Worm (Caenorhabditis elegans) whole organism, young adult: ENCODE measurements around the gene ufd-1.

Experiments
- B0035.1 ChIP-seq: sonication (generic microtip); optimal IDR thresholded peaks from 2 replicates; lab custom pipeline; 2016; ENCODE audit warnings: missing genetic modification characterization, mild to moderate bottlenecking, missing compliant biosample characterization, missing genotype, missing genetic modification reagents
- D2030.7 ChIP-seq: fragments of 200-800 bp; sonication (Bioruptor generic); IDR thresholded peaks from 2 replicates; pipeline ENCODE4 v1.3.6; 2022; ENCODE audit warnings: missing genetic modification reagents, missing genetic modification characterization, missing compliant biosample characterization
- F33H1.4 ChIP-seq: fragments of 200-800 bp; sonication (Bioruptor generic); IDR thresholded peaks from 2 replicates; pipeline ENCODE4 v1.3.6; 2022; ENCODE audit warnings: missing genetic modification reagents, missing genetic modification characterization, missing compliant biosample characterization
- F49E8.2 ChIP-seq: sonication (generic microtip); optimal IDR thresholded peaks from 3 replicates; lab custom pipeline; 2017; ENCODE audit warnings: missing genetic modification characterization, mild to moderate bottlenecking, missing compliant biosample characterization, antibody characterized with exemption, moderate library complexity; ENCODE audit not compliant: insufficient read depth
- F55B11.4 ChIP-seq: sonication (generic microtip); optimal IDR thresholded peaks from 2 replicates; lab custom pipeline; 2016; ENCODE audit warnings: missing compliant biosample characterization, missing genetic modification characterization, borderline replicate concordance; ENCODE audit not compliant: insufficient read depth
- K12H6.12 ChIP-seq: fragments of 200-800 bp; sonication (Bioruptor generic); optimal IDR thresholded peaks from 2 replicates; lab custom pipeline; 2018; ENCODE audit warnings: mild to moderate bottlenecking, missing genetic modification characterization, missing compliant biosample characterization
- T07F8.4 ChIP-seq: sonication (generic microtip); optimal IDR thresholded peaks from 2 replicates; lab custom pipeline; 2016; ENCODE audit warnings: mild to moderate bottlenecking, missing genetic modification characterization, moderate library complexity, missing compliant biosample characterization
- T26A5.8 ChIP-seq: sonication (generic microtip); optimal IDR thresholded peaks from 2 replicates; lab custom pipeline; 2016; ENCODE audit warnings: missing genetic modification characterization, missing compliant biosample characterization
- Y56A3A.18 ChIP-seq: fragments of 200-800 bp; sonication (Bioruptor generic); IDR thresholded peaks from 2 replicates; pipeline ENCODE4 v1.3.6; 2022; ENCODE audit warnings: missing genetic modification reagents, missing genetic modification characterization, missing compliant biosample characterization
- Y67H2A.10 ChIP-seq: fragments of 200-800 bp; sonication (Bioruptor generic); conservative IDR thresholded peaks from 2 replicates; pipeline ENCODE4 v1.3.6; 2022; ENCODE audit warnings: missing genetic modification reagents, missing genetic modification characterization, missing compliant biosample characterization
- Y95B8A.8 ChIP-seq: fragments of 200-800 bp; sonication (Bioruptor generic); IDR thresholded peaks from 2 replicates; pipeline ENCODE4 v1.3.6; 2022; ENCODE audit warnings: missing genetic modification reagents, missing genetic modification characterization, missing compliant biosample characterization
- attf-5 ChIP-seq: fragments of 200-800 bp; sonication (Bioruptor generic); optimal IDR thresholded peaks from 2 replicates; lab custom pipeline; 2018; ENCODE audit warnings: mild to moderate bottlenecking, missing genetic modification characterization, missing compliant biosample characterization
- bed-2 ChIP-seq: fragments of 200-800 bp; sonication (Bioruptor generic); IDR thresholded peaks from 2 replicates; pipeline ENCODE4 v1.3.6; 2022; ENCODE audit warnings: missing genetic modification reagents, missing genetic modification characterization, missing compliant biosample characterization
- ccch-3 ChIP-seq: fragments of 200-800 bp; sonication (Bioruptor generic); optimal IDR thresholded peaks from 2 replicates; lab custom pipeline; 2018; ENCODE audit warnings: mild to moderate bottlenecking, missing genetic modification characterization, missing compliant biosample characterization
- ceh-100 ChIP-seq: fragments of 200-800 bp; sonication (Bioruptor generic); IDR thresholded peaks from 2 replicates; pipeline ENCODE4 v1.3.6; 2022; ENCODE audit warnings: missing genetic modification reagents, missing genetic modification characterization, missing compliant biosample characterization
- ceh-27 ChIP-seq: fragments of 200-800 bp; sonication (Bioruptor generic); optimal IDR thresholded peaks from 2 replicates; lab custom pipeline; 2018; ENCODE audit warnings: mild to moderate bottlenecking, missing genetic modification characterization, moderate library complexity, missing compliant biosample characterization
- ceh-58 ChIP-seq: fragments of 200-800 bp; sonication (Bioruptor generic); IDR thresholded peaks from 2 replicates; pipeline ENCODE4 v1.3.6; 2022; ENCODE audit warnings: missing genetic modification characterization, missing compliant biosample characterization
- ceh-79 ChIP-seq: sonication (generic microtip); optimal IDR thresholded peaks from 2 replicates; lab custom pipeline; 2017; ENCODE audit warnings: mild to moderate bottlenecking, missing genetic modification characterization, missing compliant biosample characterization
- ceh-91 ChIP-seq: fragments of 200-800 bp; sonication (Bioruptor generic); IDR thresholded peaks from 2 replicates; pipeline ENCODE4 v1.3.6; 2022; ENCODE audit warnings: missing genetic modification reagents, missing genetic modification characterization, missing compliant biosample characterization
- chd-7 ChIP-seq: sonication (generic microtip); optimal IDR thresholded peaks from 2 replicates; lab custom pipeline; 2016; ENCODE audit warnings: mild to moderate bottlenecking, missing genetic modification characterization, moderate library complexity, missing compliant biosample characterization
- dox-1 ChIP-seq: fragments of 200-800 bp; sonication (Bioruptor generic); IDR thresholded peaks from 2 replicates; pipeline ENCODE4 v1.3.6; 2022; ENCODE audit warnings: missing genetic modification reagents, missing genetic modification characterization, missing compliant biosample characterization
- dpl-1 ChIP-seq: fragments of 150-350 bp; optimal IDR thresholded peaks from 2 replicates; lab custom pipeline; 2014; ENCODE audit warnings: missing biosample characterization, missing genetic modification reagents, missing genetic modification characterization
- efl-1 ChIP-seq: fragments of 150-350 bp; optimal IDR thresholded peaks from 2 replicates; lab custom pipeline; 2014; ENCODE audit warnings: missing biosample characterization, missing genetic modification reagents, missing genetic modification characterization
- egl-44 ChIP-seq: fragments of 200-800 bp; sonication (Bioruptor generic); IDR thresholded peaks from 2 replicates; pipeline ENCODE4 v1.3.6; 2022; ENCODE audit warnings: missing genetic modification reagents, missing genetic modification characterization, missing compliant biosample characterization
- egrh-3 ChIP-seq: fragments of 200-800 bp; sonication (Bioruptor generic); IDR thresholded peaks from 2 replicates; pipeline ENCODE4 v1.3.6; 2022; ENCODE audit warnings: missing genetic modification reagents, missing genetic modification characterization, missing compliant biosample characterization
- hlh-26 ChIP-seq: fragments of 200-800 bp; sonication (Bioruptor generic); conservative IDR thresholded peaks from 2 replicates; pipeline ENCODE4 v1.3.6; 2022; ENCODE audit warnings: missing genetic modification reagents, missing genetic modification characterization, missing compliant biosample characterization
- hmg-1.2 ChIP-seq: fragments of 200-800 bp; sonication (Bioruptor generic); IDR thresholded peaks from 2 replicates; pipeline ENCODE4 v1.3.6; 2022; ENCODE audit warnings: missing genetic modification reagents, missing genetic modification characterization, missing compliant biosample characterization
- hmg-20 ChIP-seq: fragments of 200-800 bp; sonication (Bioruptor generic); IDR thresholded peaks from 2 replicates; pipeline ENCODE4 v1.3.6; 2022; ENCODE audit warnings: missing genetic modification reagents, missing genetic modification characterization, missing compliant biosample characterization
- let-526 ChIP-seq: fragments of 200-800 bp; sonication (Bioruptor generic); IDR thresholded peaks from 2 replicates; pipeline ENCODE4 v1.3.6; 2022; ENCODE audit warnings: missing genetic modification reagents, missing genetic modification characterization, missing compliant biosample characterization
- lin-26 ChIP-seq: fragments of 200-800 bp; sonication (Bioruptor generic); IDR thresholded peaks from 2 replicates; pipeline ENCODE4 v1.3.6; 2022; ENCODE audit warnings: missing genetic modification reagents, missing genetic modification characterization, missing compliant biosample characterization
- lin-35 ChIP-seq, 3 experiments: fragments of 150-350 bp in 2 of 3; sonication (generic microtip) in 1 of 3; optimal IDR thresholded peaks; 2 replicates each; lab custom pipeline; 2014 to 2018; ENCODE audit warnings: missing biosample characterization in 3 of 3, missing genetic modification characterization in 3 of 3, missing genetic modification reagents in 3 of 3
- lsl-1 ChIP-seq: fragments of 200-800 bp; sonication (Bioruptor generic); optimal IDR thresholded peaks from 2 replicates; lab custom pipeline; 2018; ENCODE audit warnings: mild to moderate bottlenecking, missing genetic modification characterization, moderate library complexity, missing compliant biosample characterization
- lsy-27 ChIP-seq: sonication (generic microtip); optimal IDR thresholded peaks from 2 replicates; lab custom pipeline; 2017; ENCODE audit warnings: missing genetic modification characterization, mild to moderate bottlenecking, missing compliant biosample characterization, antibody characterized with exemption, missing genotype, borderline replicate concordance; ENCODE audit not compliant: insufficient read depth
- madf-6 ChIP-seq: fragments of 200-800 bp; sonication (Bioruptor generic); IDR thresholded peaks from 2 replicates; pipeline ENCODE4 v1.3.6; 2022; ENCODE audit warnings: missing genetic modification reagents, missing genetic modification characterization, missing compliant biosample characterization
- madf-8 ChIP-seq: fragments of 200-800 bp; sonication (Bioruptor generic); conservative IDR thresholded peaks from 2 replicates; pipeline ENCODE4 v1.3.6; 2022; ENCODE audit warnings: missing genetic modification reagents, missing genetic modification characterization, missing compliant biosample characterization
- mes-4 ChIP-seq: sonication (generic microtip); optimal IDR thresholded peaks from 2 replicates; lab custom pipeline; 2016; ENCODE audit warnings: missing genotype, missing genetic modification characterization, missing compliant biosample characterization
- mxl-1 ChIP-seq: sonication (generic microtip); optimal IDR thresholded peaks from 2 replicates; lab custom pipeline; 2016; ENCODE audit warnings: missing genetic modification characterization, missing compliant biosample characterization
- nhr-80 ChIP-seq: sonication (generic microtip); optimal IDR thresholded peaks from 2 replicates; lab custom pipeline; 2016; ENCODE audit warnings: missing genetic modification characterization, missing compliant biosample characterization
- pbrm-1 ChIP-seq: fragments of 200-800 bp; sonication (Bioruptor generic); IDR thresholded peaks from 2 replicates; pipeline ENCODE4 v1.3.6; 2022; ENCODE audit warnings: missing genetic modification reagents, missing genetic modification characterization, missing compliant biosample characterization
- repo-1 ChIP-seq: sonication (generic microtip); optimal IDR thresholded peaks from 2 replicates; lab custom pipeline; 2017; ENCODE audit warnings: mild to moderate bottlenecking, missing genetic modification characterization, missing compliant biosample characterization
- sdz-38 ChIP-seq: sonication (generic microtip); optimal IDR thresholded peaks from 2 replicates; lab custom pipeline; 2016; ENCODE audit warnings: missing genotype, missing genetic modification characterization, missing compliant biosample characterization
- snpc-1.3 ChIP-seq: sonication (generic microtip); optimal IDR thresholded peaks from 2 replicates; lab custom pipeline; 2017; ENCODE audit warnings: missing genetic modification characterization, mild to moderate bottlenecking, missing compliant biosample characterization, antibody characterized with exemption, moderate library complexity, missing genotype, missing genetic modification reagents; ENCODE audit not compliant: insufficient read depth
- snpc-3.4 ChIP-seq: sonication (generic microtip); optimal IDR thresholded peaks from 2 replicates; lab custom pipeline; 2017; ENCODE audit warnings: missing genetic modification characterization, mild to moderate bottlenecking, missing compliant biosample characterization, antibody characterized with exemption, moderate library complexity, missing genotype, missing genetic modification reagents
- tbx-9 ChIP-seq: sonication (generic microtip); optimal IDR thresholded peaks from 2 replicates; lab custom pipeline; 2016; ENCODE audit warnings: borderline replicate concordance, missing genetic modification characterization, inconsistent platforms, missing compliant biosample characterization
- tlf-1 ChIP-seq: fragments of 200-800 bp; sonication (Bioruptor generic); optimal IDR thresholded peaks from 2 replicates; lab custom pipeline; 2018; ENCODE audit warnings: mild to moderate bottlenecking, missing genetic modification characterization, missing compliant biosample characterization
- xnd-1 ChIP-seq: sonication (generic microtip); optimal IDR thresholded peaks from 2 replicates; lab custom pipeline; 2016; ENCODE audit warnings: missing genotype, missing genetic modification reagents, missing genetic modification characterization, missing compliant biosample characterization
- ztf-25 ChIP-seq: fragments of 200-800 bp; sonication (Bioruptor generic); IDR thresholded peaks from 2 replicates; pipeline ENCODE4 v1.3.6; 2022; ENCODE audit warnings: missing genetic modification reagents, missing genetic modification characterization, missing compliant biosample characterization
- ztf-26 ChIP-seq: sonication (generic microtip); optimal IDR thresholded peaks from 2 replicates; lab custom pipeline; 2017; ENCODE audit warnings: missing genetic modification characterization, missing compliant biosample characterization
- ztf-6 ChIP-seq: fragments of 200-800 bp; sonication (Bioruptor generic); IDR thresholded peaks from 2 replicates; pipeline ENCODE4 v1.3.6; 2022; ENCODE audit warnings: missing genetic modification reagents, missing genetic modification characterization, missing compliant biosample characterization

Gene ufd-1

DNA sequence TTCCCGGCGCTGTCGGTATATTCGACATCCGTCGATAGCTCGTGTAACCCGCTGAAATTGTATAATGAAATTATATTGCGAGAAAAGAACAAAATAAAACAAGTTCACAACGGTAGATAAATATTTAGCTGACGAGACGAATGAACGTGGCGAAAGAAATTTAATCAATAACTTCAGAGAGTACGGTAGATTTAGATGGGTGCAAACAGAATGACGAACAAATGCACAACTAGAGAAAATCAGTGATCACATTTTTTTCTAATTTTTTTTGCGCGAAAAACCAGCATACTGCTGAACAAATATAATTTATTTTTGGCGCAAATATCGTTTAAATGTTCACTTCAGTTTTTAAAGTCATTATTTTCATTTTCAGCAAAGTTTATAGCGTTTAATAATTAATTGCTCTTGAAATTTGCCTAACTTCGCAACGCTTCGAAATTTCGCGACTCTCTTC, 30.1 kb upstream of the ufd-1 start, which contains the start of gene sec-24.2:
TSS of gene sec-24.2 (minus strand) at position 51 of the 454 bp plus-strand sequence.
- no peak for TF ChIP-seq attf-5 (GFP tag; lab: Kevin White, UChicago)
- no peak for TF ChIP-seq sdz-38 (tag; lab: Kevin White, UChicago)
- no peak for TF ChIP-seq let-526 (GFP tag; lab: Robert Waterston, UW)
- TF ChIP-seq chd-7 (tag; lab: Kevin White, UChicago): no peak
- peak; percentile 82 for TF ChIP-seq efl-1
- TF ChIP-seq ceh-91 (GFP tag; lab: Robert Waterston, UW): peak; percentile 58
- TF ChIP-seq T07F8.4: no peak
- TF ChIP-seq bed-2 (GFP tag; lab: Robert Waterston, UW): no peak
- no peak for TF ChIP-seq pbrm-1
- TF ChIP-seq D2030.7 (GFP tag; lab: Robert Waterston, UW): peak; percentile 12; the same call in 1 of the 2 replicates
- TF ChIP-seq nhr-80 (tag; lab: Kevin White, UChicago): no peak
- TF ChIP-seq snpc-1.3: no peak
- TF ChIP-seq mxl-1 (tag; lab: Kevin White, UChicago): no peak
- no peak for TF ChIP-seq ceh-27 (GFP tag; lab: Kevin White, UChicago)
- TF ChIP-seq ceh-79 (tag; lab: Kevin White, UChicago): no peak
- no peak for TF ChIP-seq repo-1 (tag; lab: Kevin White, UChicago)
- no peak for TF ChIP-seq ccch-3 (GFP tag; lab: Kevin White, UChicago)
- no peak for TF ChIP-seq Y67H2A.10 (GFP tag; lab: Robert Waterston, UW)
- no peak for TF ChIP-seq snpc-3.4
- TF ChIP-seq madf-6 (GFP tag; lab: Robert Waterston, UW): peak; percentile 86
- TF ChIP-seq ztf-6 (GFP tag; lab: Robert Waterston, UW): no peak
- TF ChIP-seq egrh-3 (GFP tag; lab: Robert Waterston, UW): no peak
- no peak for TF ChIP-seq lsy-27 (tag; lab: Kevin White, UChicago)
- no peak for TF ChIP-seq ceh-58
- peak; percentile 29 for TF ChIP-seq xnd-1
- TF ChIP-seq lin-26 (GFP tag; lab: Robert Waterston, UW): no peak
- peak; percentile 49 for TF ChIP-seq F33H1.4
- TF ChIP-seq lin-35 (GFP tag; optimal IDR thresholded peaks at IDR 0.05; lab: Kevin White, UChicago): no peak
- peak; percentile 83 for TF ChIP-seq lsl-1 (GFP tag; lab: Kevin White, UChicago)
- no peak for TF ChIP-seq egl-44
- TF ChIP-seq mes-4 (tag; lab: Kevin White, UChicago): no peak
- no peak for TF ChIP-seq tlf-1 (GFP tag; lab: Kevin White, UChicago)
- no peak for TF ChIP-seq F49E8.2 (tag; lab: Kevin White, UChicago)
- no peak for TF ChIP-seq ztf-26 (tag; lab: Kevin White, UChicago)
- TF ChIP-seq ztf-25 (GFP tag; lab: Robert Waterston, UW): no peak
- TF ChIP-seq hlh-26: no peak
- TF ChIP-seq Y56A3A.18 (GFP tag; lab: Robert Waterston, UW): no peak
- TF ChIP-seq K12H6.12: no peak
- peak; percentile 30 for TF ChIP-seq dpl-1 (GFP tag; lab: Kevin White, UChicago)
- TF ChIP-seq hmg-20 (GFP tag; lab: Robert Waterston, UW): no peak
- no peak for TF ChIP-seq ceh-100 (GFP tag; lab: Robert Waterston, UW)
- TF ChIP-seq F55B11.4 (tag; lab: Kevin White, UChicago): no peak
- TF ChIP-seq dox-1: peak; percentile 24; the same call in 1 of the 2 replicates
- peak; percentile 55; the same call in 1 of the 2 replicates for TF ChIP-seq madf-8
- no peak for TF ChIP-seq tbx-9
- TF ChIP-seq B0035.1: no peak
- 0 out of 2 replicates have a peak, but pooled peaks have one; percentile 22 for TF ChIP-seq Y95B8A.8
- TF ChIP-seq hmg-1.2 (GFP tag; lab: Robert Waterston, UW): no peak
- TF ChIP-seq T26A5.8 (tag; lab: Kevin White, UChicago): no peak
